Fruit fly (Drosophila melanogaster) ovary, adult (tissue): ENCODE results near the gene mxc.

ENCODE experiments used
- CG17801 ChIP-seq: fragments of 200-800 bp; optimal IDR thresholded peaks from 2 replicates; lab custom pipeline; 2019; ENCODE audit warnings: missing biosample characterization, mild to moderate bottlenecking, missing genetic modification characterization, moderate library complexity; ENCODE audit not compliant: partially characterized antibody

Gene mxc

dm6 chrX:9200234-9200633 lies 43.0 kb downstream of the mxc start:
- TF ChIP-seq CG17801 (GFP tag; lab: Kevin White, UChicago), result no peak

dm6 chrX:9196362-9196761 lies 46.9 kb downstream of the mxc start, which contains the start of gene CG12118:
Gene CG12118 (minus strand): TSS chrX:9196414.
- TF ChIP-seq CG17801 (GFP tag; lab: Kevin White, UChicago), result peak; percentile 89

DNA sequence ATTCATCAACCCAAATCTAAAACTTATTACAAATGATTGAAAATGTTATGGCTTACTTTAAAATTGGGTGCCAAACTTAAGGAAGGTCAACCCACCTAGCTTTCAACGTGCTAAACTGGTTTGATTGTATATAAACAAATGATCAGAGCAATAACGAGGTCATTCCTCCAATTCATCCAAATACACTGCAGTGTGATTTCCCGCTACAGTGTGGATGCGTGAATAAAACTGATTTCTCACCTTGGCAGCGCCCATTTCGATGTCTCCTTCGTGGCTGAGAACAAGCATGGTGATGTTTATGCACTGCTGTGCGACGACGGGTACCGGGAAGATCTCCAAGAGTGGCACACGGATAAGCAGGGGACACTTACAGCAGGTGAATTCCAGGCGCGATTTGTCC lies 48.0 kb downstream of the mxc start:
- TF ChIP-seq CG17801 (GFP tag; lab: Kevin White, UChicago), result no peak

DNA sequence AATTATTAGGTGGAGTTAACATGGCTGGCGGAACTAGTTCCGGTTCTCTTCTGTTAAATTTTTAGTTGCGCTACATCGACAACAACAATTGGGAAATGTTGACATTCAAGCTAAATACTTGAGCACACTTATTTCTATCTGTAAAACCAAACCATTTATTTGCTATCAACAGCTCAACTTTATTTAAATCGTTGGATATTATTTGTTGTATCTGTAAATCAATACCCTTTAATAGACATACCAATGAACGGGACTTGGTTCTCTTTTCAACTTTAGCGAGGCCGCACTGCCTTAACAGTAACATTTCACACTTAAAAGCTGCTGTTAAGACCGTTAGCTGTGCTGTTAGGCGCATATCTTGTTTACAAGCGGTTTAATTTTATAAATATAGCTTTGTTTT lies 49.7 kb downstream of the mxc start, which contains the start of gene CG12106:
Gene CG12106, plus strand, starts transcription at position 295 of the 400 bp plus-strand sequence.
- TF ChIP-seq CG17801 (GFP tag; lab: Kevin White, UChicago), result peak; percentile 70

DNA sequence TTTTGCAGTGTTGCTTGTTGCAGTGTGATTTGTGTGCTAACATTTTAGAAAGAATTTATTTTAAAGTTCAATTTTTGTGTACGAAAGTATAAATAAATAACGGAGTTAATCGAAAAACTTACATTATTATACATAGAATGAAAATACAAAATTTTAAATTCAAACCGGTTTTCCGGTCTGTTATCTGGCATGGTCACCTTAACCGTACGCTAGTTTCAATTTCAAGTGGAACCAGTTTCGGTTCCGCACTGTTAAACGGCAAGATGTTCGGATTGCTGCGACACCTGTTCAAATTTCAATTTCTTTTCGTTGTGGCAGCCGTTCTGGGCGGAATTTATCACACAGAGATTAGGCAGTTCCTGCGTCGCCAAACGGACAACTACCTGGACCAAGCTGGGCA lies 50.8 kb downstream of the mxc start, which contains the start of gene CG12056:
Gene CG12056, plus strand, starts transcription at position 241 of the 400 bp plus-strand sequence.
- no peak for TF ChIP-seq CG17801 (GFP tag; lab: Kevin White, UChicago)

DNA sequence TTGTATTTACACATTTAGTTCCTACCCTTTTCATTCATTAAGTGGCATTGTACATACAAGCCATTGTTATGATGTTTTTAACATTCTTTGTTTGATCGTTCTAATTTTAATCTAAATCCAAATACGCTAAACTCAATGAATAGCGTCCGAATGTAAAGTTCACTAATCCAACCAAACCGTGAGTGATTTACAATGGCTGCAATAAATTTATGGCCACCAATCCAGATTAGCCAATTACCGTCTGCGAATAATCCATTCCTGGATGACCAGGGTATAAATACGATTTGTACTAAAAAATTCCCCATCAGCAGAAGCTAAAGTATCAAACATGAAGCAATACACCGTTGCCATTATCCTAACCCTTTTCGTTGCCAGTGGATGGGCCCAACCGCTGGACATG lies 51.9 kb downstream of the mxc start, which contains the start of gene CG12057:
Gene CG12057, plus strand, starts transcription at position 301 of the 400 bp plus-strand sequence.
- no peak for TF ChIP-seq CG17801 (GFP tag; lab: Kevin White, UChicago)

dm6 chrX:9190555-9191184 lies 52.6 kb downstream of the mxc start, which contains the start of gene CG12115:
Gene CG12115 (minus strand): TSS chrX:9190605.
- no peak for TF ChIP-seq CG17801 (GFP tag; lab: Kevin White, UChicago)

DNA sequence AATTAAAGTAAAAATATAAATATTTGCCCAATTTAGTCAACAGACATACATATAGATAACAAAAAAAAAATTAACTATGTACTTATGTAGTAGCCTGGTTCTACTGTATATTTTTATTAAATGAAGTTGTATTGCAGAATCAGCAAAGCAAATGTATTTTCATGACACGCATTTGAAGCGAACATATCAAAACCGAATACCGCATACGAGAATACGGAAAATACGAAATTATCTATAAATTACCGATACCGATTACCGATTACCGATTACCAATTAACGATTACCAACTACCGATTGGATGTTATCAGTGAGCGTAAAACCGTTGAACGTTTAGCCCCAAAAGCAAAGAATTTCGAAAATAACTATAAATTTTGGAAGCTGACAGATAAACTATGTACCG lies 55.8 kb downstream of the mxc start:
- no peak for TF ChIP-seq CG17801 (GFP tag; lab: Kevin White, UChicago)
